Worm (Caenorhabditis elegans) whole organism, L1 larva: ENCODE results near the gene iglr-2.

ENCODE experiments used
- dsc-1 ChIP-seq: sonication (generic microtip); optimal IDR thresholded peaks from 2 replicates; lab custom pipeline; 2016; ENCODE audit warnings: mild to moderate bottlenecking, missing genetic modification characterization, missing compliant biosample characterization
- egl-27 ChIP-seq, 2 experiments: fragments of 150-350 bp in 1 of 2; sonication (generic microtip); optimal IDR thresholded peaks; 3 replicates each; lab custom pipeline; 2017 to 2018; ENCODE audit warnings: missing biosample characterization in 2 of 2, missing genetic modification characterization in 2 of 2, missing genetic modification reagents in 2 of 2
- ets-5 ChIP-seq: fragments of 200-800 bp; sonication (Bioruptor generic); IDR thresholded peaks from 2 replicates; pipeline ENCODE4 v1.3.6; 2022; ENCODE audit warnings: missing genetic modification characterization, missing compliant biosample characterization
- lin-39 ChIP-seq: fragments of 150-350 bp; optimal IDR thresholded peaks from 2 replicates; lab custom pipeline; 2014; ENCODE audit warnings: missing biosample characterization, missing genetic modification reagents, missing genetic modification characterization
- mep-1 ChIP-seq: fragments of 150-350 bp; optimal IDR thresholded peaks from 2 replicates; lab custom pipeline; 2014; ENCODE audit warnings: missing biosample characterization, missing genetic modification characterization
- nhr-237 ChIP-seq: fragments of 150-350 bp; optimal IDR thresholded peaks from 2 replicates; lab custom pipeline; 2014; ENCODE audit warnings: missing biosample characterization, missing genetic modification characterization
- snu-23 ChIP-seq: sonication (generic microtip); optimal IDR thresholded peaks from 2 replicates; lab custom pipeline; 2016; ENCODE audit warnings: missing genetic modification characterization, missing compliant biosample characterization
- ztf-11 ChIP-seq, 2 experiments: sonication (generic microtip); optimal IDR thresholded peaks; 2 replicates each; lab custom pipeline; 2016 to 2017; ENCODE audit warnings: missing genetic modification characterization in 2 of 2, missing biosample characterization in 1 of 2, missing compliant biosample characterization in 1 of 2

DNA sequence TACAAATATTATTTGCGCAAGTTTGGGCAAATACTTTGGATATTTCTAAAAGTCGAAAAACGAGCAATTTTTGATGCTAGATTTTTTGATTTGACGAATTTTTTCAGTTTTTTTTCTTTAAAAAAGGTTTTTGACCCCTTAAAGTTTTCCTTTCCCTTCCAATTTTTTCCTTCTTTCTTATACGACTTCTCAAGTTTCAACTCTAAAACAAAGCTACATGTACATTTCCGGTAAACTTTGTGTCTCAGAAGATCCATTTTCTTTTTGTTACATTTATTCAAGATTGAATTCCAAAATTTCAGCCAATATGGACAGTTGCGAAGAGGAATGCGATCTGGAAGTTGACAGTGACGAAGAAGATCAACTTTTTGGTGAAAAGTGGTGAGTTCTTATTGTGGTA is 52.3 kb downstream of the iglr-2 start, which contains the start of gene mig-10:
- no peak for TF ChIP-seq nhr-237
- TF ChIP-seq mep-1 (tag; lab: Kevin White, UChicago), result no peak
- TF ChIP-seq egl-27 (tag; optimal IDR thresholded peaks at IDR 0.05; lab: Kevin White, UChicago), result no peak
- TF ChIP-seq snu-23, result no peak
- no peak for TF ChIP-seq ztf-11 (tag; optimal IDR thresholded peaks at IDR 0.05; lab: Kevin White, UChicago)
- no peak for TF ChIP-seq dsc-1 (tag; lab: Kevin White, UChicago)
- no peak for TF ChIP-seq ets-5 (GFP tag; lab: Robert Waterston, UW)
- no peak for TF ChIP-seq lin-39 (tag; lab: Kevin White, UChicago)
